Worm (Caenorhabditis elegans) whole organism, early embryonic: ENCODE results near the gene F10E7.1.

ENCODE experiments used
- B0310.2 ChIP-seq: sonication (generic microtip); optimal IDR thresholded peaks from 2 replicates; lab custom pipeline; 2016; ENCODE audit warnings: mild to moderate bottlenecking, missing genetic modification characterization, missing compliant biosample characterization
- F13C5.2 ChIP-seq: sonication (generic microtip); optimal IDR thresholded peaks from 2 replicates; lab custom pipeline; 2017; ENCODE audit warnings: mild to moderate bottlenecking, missing genetic modification characterization, inconsistent platforms, missing compliant biosample characterization
- aly-1 ChIP-seq: sonication (generic microtip); optimal IDR thresholded peaks from 2 replicates; lab custom pipeline; 2016; ENCODE audit warnings: missing genetic modification characterization, missing compliant biosample characterization
- ama-1 ChIP-seq: fragments of 150-350 bp; optimal IDR thresholded peaks from 2 replicates; lab custom pipeline; 2014
- ceh-13 ChIP-seq: fragments of 200-800 bp; sonication (Bioruptor generic); optimal IDR thresholded peaks from 2 replicates; lab custom pipeline; 2018; ENCODE audit warnings: mild to moderate bottlenecking, missing genetic modification characterization, missing compliant biosample characterization
- ceh-36 ChIP-seq: sonication (generic microtip); optimal IDR thresholded peaks from 2 replicates; lab custom pipeline; 2016; ENCODE audit warnings: missing genetic modification characterization, inconsistent platforms, missing compliant biosample characterization
- ets-7 ChIP-seq: sonication (generic microtip); optimal IDR thresholded peaks from 2 replicates; lab custom pipeline; 2016; ENCODE audit warnings: missing genotype, missing genetic modification characterization, missing compliant biosample characterization
- flt-1 ChIP-seq: fragments of 200-800 bp; sonication (Bioruptor generic); IDR thresholded peaks from 2 replicates; pipeline ENCODE4 v1.3.6; 2022; ENCODE audit warnings: missing genetic modification characterization, missing compliant biosample characterization
- hmbx-1 ChIP-seq: sonication (generic microtip); optimal IDR thresholded peaks from 2 replicates; lab custom pipeline; 2016; ENCODE audit warnings: mild to moderate bottlenecking, missing genetic modification characterization, missing compliant biosample characterization
- hmg-4 ChIP-seq: fragments of 200-800 bp; sonication (Bioruptor generic); optimal IDR thresholded peaks from 2 replicates; lab custom pipeline; 2018; ENCODE audit warnings: mild to moderate bottlenecking, missing genetic modification characterization, missing compliant biosample characterization
- hnd-1 ChIP-seq: sonication (generic microtip); optimal IDR thresholded peaks from 2 replicates; lab custom pipeline; 2016; ENCODE audit warnings: missing genetic modification characterization, missing compliant biosample characterization
- pes-1 ChIP-seq: fragments of 200-800 bp; sonication (Bioruptor generic); IDR thresholded peaks from 2 replicates; pipeline ENCODE4 v1.3.6; 2022; ENCODE audit warnings: missing genetic modification reagents, missing genetic modification characterization, missing compliant biosample characterization
- scrt-1 ChIP-seq: fragments of 200-800 bp; sonication (Bioruptor generic); IDR thresholded peaks from 2 replicates; pipeline ENCODE4 v1.3.6; 2022; ENCODE audit warnings: missing genetic modification characterization, missing compliant biosample characterization
- sea-1 ChIP-seq: fragments of 200-800 bp; sonication (Bioruptor generic); conservative IDR thresholded peaks from 2 replicates; pipeline ENCODE4 v1.3.6; 2022; ENCODE audit warnings: missing genetic modification characterization, missing compliant biosample characterization
- tbx-11 ChIP-seq: fragments of 200-800 bp; sonication (Bioruptor generic); IDR thresholded peaks from 2 replicates; pipeline ENCODE4 v1.3.6; 2022; ENCODE audit warnings: missing genetic modification characterization, missing compliant biosample characterization
- tbx-37 ChIP-seq: fragments of 200-800 bp; sonication (Bioruptor generic); conservative IDR thresholded peaks from 2 replicates; pipeline ENCODE4 v1.3.6; 2022; ENCODE audit warnings: missing genetic modification reagents, missing genetic modification characterization, missing compliant biosample characterization
- tra-4 ChIP-seq: sonication (generic microtip); optimal IDR thresholded peaks from 2 replicates; lab custom pipeline; 2017; ENCODE audit warnings: missing genetic modification characterization, missing compliant biosample characterization

F10E7.1 gene

DNA sequence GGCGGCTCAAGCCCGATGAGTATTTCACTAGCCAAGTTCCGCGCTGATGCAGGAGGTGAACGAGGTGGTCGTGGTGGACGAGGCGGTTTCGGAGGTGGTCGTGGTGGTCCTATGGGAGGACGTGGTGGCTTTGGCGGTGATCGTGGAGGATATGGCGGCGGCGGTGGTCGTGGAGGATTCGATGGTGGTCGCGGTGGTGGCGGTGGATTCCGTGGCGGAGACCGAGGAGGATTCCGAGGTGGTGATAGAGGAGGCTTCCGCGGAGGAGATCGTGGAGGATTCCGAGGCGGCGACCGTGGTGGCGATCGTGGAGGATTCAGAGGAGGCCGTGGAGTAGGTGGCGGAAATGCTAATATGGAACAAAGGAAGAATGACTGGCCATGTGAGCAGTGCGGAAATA lies 28.2 kb downstream of the F10E7.1 start:
- TF ChIP-seq sea-1 (GFP tag; lab: Robert Waterston, UW), result no peak
- peak; percentile 38 for TF ChIP-seq aly-1 (tag; lab: Kevin White, UChicago)
- TF ChIP-seq tbx-11 (GFP tag; lab: Robert Waterston, UW), result no peak
- no peak for TF ChIP-seq ceh-13 (GFP tag; lab: Kevin White, UChicago)

ce11 chrII:7155392-7155791 lies 28.8 kb downstream of the F10E7.1 start, which contains the start of gene C27H5.2:
Gene C27H5.2, plus strand, starts transcription at chrII:7155581.
- no peak for TF ChIP-seq tbx-37 (GFP tag; lab: Robert Waterston, UW)
- TF ChIP-seq flt-1 (GFP tag; lab: Robert Waterston, UW), result no peak
- no peak for TF ChIP-seq sea-1 (GFP tag; lab: Robert Waterston, UW)
- no peak for TF ChIP-seq scrt-1
- TF ChIP-seq hmbx-1 (tag; lab: Kevin White, UChicago), result no peak
- no peak for TF ChIP-seq pes-1 (GFP tag; lab: Robert Waterston, UW)
- TF ChIP-seq ama-1 (lab: Kevin White, UChicago), result no peak
- TF ChIP-seq hnd-1 (tag; lab: Kevin White, UChicago), result no peak

DNA sequence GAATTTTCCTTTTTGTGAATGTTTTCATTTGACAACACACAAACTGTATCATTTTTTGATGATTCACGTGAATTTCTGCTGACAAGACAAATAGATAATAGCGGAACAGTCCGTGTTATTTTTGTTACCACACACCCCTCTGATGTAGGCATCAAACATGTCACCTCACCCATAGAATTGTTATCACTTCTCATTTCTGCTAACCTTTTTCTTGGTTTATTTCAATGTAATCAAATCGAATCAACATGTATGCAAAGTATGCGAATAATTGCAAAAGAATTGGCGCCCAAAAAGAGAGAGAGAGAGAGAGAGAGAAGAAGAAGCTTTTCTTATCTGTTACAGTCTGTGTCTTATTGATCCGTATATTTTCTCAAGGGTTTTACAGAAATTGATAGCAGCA lies 30.9 kb downstream of the F10E7.1 start:
- TF ChIP-seq tbx-37 (GFP tag; lab: Robert Waterston, UW) (no peak), hmg-4 (GFP tag; lab: Kevin White, UChicago) (no peak), pes-1 (GFP tag; lab: Robert Waterston, UW) (no peak), ets-7 (tag; lab: Kevin White, UChicago) (no peak), aly-1 (tag; lab: Kevin White, UChicago) (no peak), flt-1 (GFP tag; lab: Robert Waterston, UW) (no peak), hmbx-1 (tag; lab: Kevin White, UChicago) (no peak), tbx-11 (GFP tag; lab: Robert Waterston, UW) (no peak), ceh-13 (GFP tag; lab: Kevin White, UChicago) (no peak), ama-1 (lab: Kevin White, UChicago) (no peak), tra-4 (no peak), hnd-1 (tag; lab: Kevin White, UChicago) (no peak), B0310.2 (tag; lab: Kevin White, UChicago) (no peak), F13C5.2 (no peak)

DNA sequence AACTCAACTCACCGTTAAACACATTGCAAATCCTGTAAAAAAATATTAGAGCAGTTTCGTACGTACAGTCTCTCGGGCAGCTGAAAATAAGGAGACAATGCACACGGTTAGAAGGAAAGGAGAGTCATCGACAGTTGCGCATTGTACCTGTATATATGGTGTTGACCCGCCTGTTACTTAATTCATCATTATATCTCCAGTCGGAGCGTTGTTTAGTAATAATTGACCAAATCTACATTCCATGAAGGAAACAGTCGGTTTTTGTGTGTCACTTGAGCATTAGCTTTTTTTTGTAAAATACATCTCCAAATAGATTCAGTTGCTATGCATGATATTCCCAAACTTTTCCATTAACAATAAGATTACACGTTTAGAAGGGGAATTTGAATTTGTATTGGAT lies 35.0 kb downstream of the F10E7.1 start, which contains the start of gene C27H5.12:
TSS of gene C27H5.12 (minus strand) at position 101 of the 400 bp plus-strand sequence.
- no peak for TF ChIP-seq hnd-1 (tag; lab: Kevin White, UChicago)
- TF ChIP-seq flt-1 (GFP tag; lab: Robert Waterston, UW), result no peak
- TF ChIP-seq hmbx-1 (tag; lab: Kevin White, UChicago), result no peak
- no peak for TF ChIP-seq tbx-11 (GFP tag; lab: Robert Waterston, UW)
- no peak for TF ChIP-seq pes-1 (GFP tag; lab: Robert Waterston, UW)
- TF ChIP-seq aly-1 (tag; lab: Kevin White, UChicago), result no peak
- TF ChIP-seq B0310.2 (tag; lab: Kevin White, UChicago), result no peak
- no peak for TF ChIP-seq hmg-4 (GFP tag; lab: Kevin White, UChicago)
- no peak for TF ChIP-seq ets-7 (tag; lab: Kevin White, UChicago)
- TF ChIP-seq scrt-1, result no peak

ce11 chrII:7165749-7166148 lies 39.2 kb downstream of the F10E7.1 start, which contains the start of gene mfsd-13.2:
Gene mfsd-13.2, minus strand, starts transcription at chrII:7165849.
- TF ChIP-seq pes-1 (GFP tag; lab: Robert Waterston, UW) (no peak), flt-1 (GFP tag; lab: Robert Waterston, UW) (no peak), hmg-4 (GFP tag; lab: Kevin White, UChicago) (no peak)

- TF ChIP-seq ceh-36 (tag; lab: Kevin White, UChicago) (no peak), ceh-13 (GFP tag; lab: Kevin White, UChicago) (no peak), hmbx-1 (tag; lab: Kevin White, UChicago) (no peak), tra-4 (no peak), F13C5.2 (no peak), ets-7 (tag; lab: Kevin White, UChicago) (no peak), ama-1 (lab: Kevin White, UChicago) (no peak), pes-1 (GFP tag; lab: Robert Waterston, UW) (no peak), flt-1 (GFP tag; lab: Robert Waterston, UW) (no peak), hnd-1 (tag; lab: Kevin White, UChicago) (no peak), aly-1 (tag; lab: Kevin White, UChicago) (no peak), hmg-4 (GFP tag; lab: Kevin White, UChicago) (no peak), scrt-1 (no peak)
Observed at ce11 chrII:7166768-7167167, 40.2 kb downstream of the F10E7.1 start.

DNA sequence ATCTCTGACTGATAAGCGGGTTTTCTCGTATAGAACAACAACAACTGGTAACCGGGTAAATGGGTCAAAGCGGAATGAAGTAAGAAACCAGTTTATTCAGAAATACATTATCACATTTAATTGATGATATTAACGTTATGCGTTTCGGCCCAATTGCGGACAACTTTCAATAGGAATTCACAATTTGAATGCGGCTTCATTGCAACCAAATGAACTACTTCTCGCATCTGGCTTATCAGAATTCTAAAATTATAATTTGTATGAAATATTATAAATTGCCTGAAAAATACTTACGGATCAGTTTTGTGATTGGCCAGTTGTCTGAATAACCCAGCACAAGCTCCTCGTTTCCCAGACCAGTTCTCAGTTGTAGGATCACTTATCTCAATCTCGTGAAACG lies 42.2 kb downstream of the F10E7.1 start, which contains the start of gene col-36:
TSS of gene col-36 (minus strand) at position 101 of the 400 bp plus-strand sequence.
- TF ChIP-seq tbx-11 (GFP tag; lab: Robert Waterston, UW) (no peak), hmg-4 (GFP tag; lab: Kevin White, UChicago) (no peak), pes-1 (GFP tag; lab: Robert Waterston, UW) (no peak), ama-1 (lab: Kevin White, UChicago) (no peak), ceh-36 (tag; lab: Kevin White, UChicago) (no peak)

DNA sequence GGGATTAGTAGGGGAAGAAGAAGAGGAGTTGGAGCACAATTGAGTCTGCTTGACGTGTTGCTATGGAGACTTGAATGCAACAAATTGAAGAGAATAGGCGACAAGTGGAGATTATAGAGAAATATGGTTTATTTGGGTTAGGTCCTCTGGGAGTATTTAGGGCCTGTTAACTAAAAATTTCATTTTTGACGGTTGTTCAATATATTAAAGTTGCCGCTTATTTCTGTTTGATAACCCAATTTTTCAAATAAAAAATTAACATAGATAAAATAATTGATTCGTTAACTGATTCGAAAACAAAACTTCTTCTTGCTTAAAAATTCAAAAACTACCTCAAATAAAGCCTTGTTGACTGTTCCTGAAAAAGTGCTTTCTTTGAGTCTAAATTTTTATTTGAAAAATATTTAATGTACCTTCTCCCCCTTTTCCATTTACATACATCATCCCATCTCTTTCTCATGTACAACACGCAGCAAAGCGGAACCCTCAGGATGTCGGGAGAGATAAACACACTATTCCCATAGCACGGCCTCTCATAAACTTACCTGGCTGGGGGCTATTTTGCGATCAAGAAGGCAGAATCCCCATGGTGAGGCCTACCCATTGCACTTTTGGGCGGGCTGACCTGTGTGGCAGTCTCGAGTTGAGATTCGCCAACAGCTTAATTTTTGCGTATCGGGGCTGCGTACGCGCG lies 44.9 kb downstream of the F10E7.1 start, which contains the start of gene dyf-13:
TSS of gene dyf-13 (minus strand) at position 51 of the 694 bp plus-strand sequence.
- no peak for TF ChIP-seq flt-1 (GFP tag; lab: Robert Waterston, UW)
- no peak for TF ChIP-seq sea-1 (GFP tag; lab: Robert Waterston, UW)
- TF ChIP-seq scrt-1, result no peak
- no peak for TF ChIP-seq pes-1 (GFP tag; lab: Robert Waterston, UW)
- TF ChIP-seq tra-4, result no peak
- TF ChIP-seq aly-1 (tag; lab: Kevin White, UChicago), result no peak
- TF ChIP-seq B0310.2 (tag; lab: Kevin White, UChicago), result no peak
- no peak for TF ChIP-seq ceh-36 (tag; lab: Kevin White, UChicago)
- no peak for TF ChIP-seq ceh-13 (GFP tag; lab: Kevin White, UChicago)
- TF ChIP-seq hmg-4 (GFP tag; lab: Kevin White, UChicago), result no peak
- TF ChIP-seq F13C5.2, result no peak
- no peak for TF ChIP-seq hmbx-1 (tag; lab: Kevin White, UChicago)
- TF ChIP-seq ets-7 (tag; lab: Kevin White, UChicago), result no peak
- TF ChIP-seq tbx-11 (GFP tag; lab: Robert Waterston, UW), result no peak
- TF ChIP-seq ama-1 (lab: Kevin White, UChicago), result no peak
- no peak for TF ChIP-seq hnd-1 (tag; lab: Kevin White, UChicago)
- no peak for TF ChIP-seq tbx-37 (GFP tag; lab: Robert Waterston, UW)
